Fruit fly (Drosophila melanogaster) whole organism, embryonic: ENCODE data around the gene Mst36Fb.
A peak's percentile ranks its signal among the peaks of the same experiment; 100 is the strongest.

Experiments
- Atf6 ChIP-seq: fragments of 200-800 bp; sonication (Bioruptor generic); IDR thresholded peaks from 2 replicates; pipeline ENCODE4 v1.3.6; 2022; ENCODE audit warnings: missing biosample characterization, missing genetic modification characterization
- BtbVII ChIP-seq: fragments of 200-800 bp; sonication (Bioruptor generic); optimal IDR thresholded peaks from 3 replicates; lab custom pipeline; 2017; ENCODE audit warnings: missing biosample characterization, mild to moderate bottlenecking, missing genetic modification characterization
- CG10267 ChIP-seq: fragments of 200-800 bp; sonication (Bioruptor generic); optimal IDR thresholded peaks from 2 replicates; lab custom pipeline; 2018; ENCODE audit warnings: missing biosample characterization, mild to moderate bottlenecking, missing genetic modification characterization, moderate library complexity
- CG11723 ChIP-seq: fragments of 200-800 bp; sonication (Bioruptor generic); optimal IDR thresholded peaks from 2 replicates; lab custom pipeline; 2017; ENCODE audit warnings: missing biosample characterization, mild to moderate bottlenecking, missing genetic modification characterization
- CG12071 ChIP-seq: fragments of 200-800 bp; sonication (Bioruptor generic); optimal IDR thresholded peaks from 3 replicates; lab custom pipeline; 2018; ENCODE audit warnings: missing biosample characterization, mild to moderate bottlenecking, missing genetic modification characterization
- CG12104 ChIP-seq: fragments of 200-800 bp; sonication (Bioruptor generic); optimal IDR thresholded peaks from 3 replicates; lab custom pipeline; 2016; ENCODE audit warnings: missing biosample characterization, missing genetic modification characterization
- CG13296 ChIP-seq: fragments of 200-800 bp; sonication (Bioruptor generic); optimal IDR thresholded peaks from 3 replicates; lab custom pipeline; 2018; ENCODE audit warnings: missing biosample characterization, mild to moderate bottlenecking, missing genetic modification characterization
- CG14441 ChIP-seq: fragments of 200-800 bp; sonication (Bioruptor generic); IDR thresholded peaks from 2 replicates; pipeline ENCODE4 v1.3.6; 2022; ENCODE audit warnings: missing biosample characterization, missing genetic modification characterization
- CG17328 ChIP-seq: fragments of 200-800 bp; sonication (Bioruptor generic); IDR thresholded peaks from 2 replicates; pipeline ENCODE4 v1.3.6; 2022; ENCODE audit warnings: missing biosample characterization, missing genetic modification characterization
- CG18619 ChIP-seq: fragments of 200-800 bp; sonication (Bioruptor generic); optimal IDR thresholded peaks from 3 replicates; lab custom pipeline; 2017; ENCODE audit warnings: missing biosample characterization, mild to moderate bottlenecking, missing genetic modification characterization
- CG2202 ChIP-seq: fragments of 200-800 bp; sonication (Bioruptor generic); optimal IDR thresholded peaks from 2 replicates; lab custom pipeline; 2018; ENCODE audit warnings: missing biosample characterization, mild to moderate bottlenecking, missing genetic modification characterization
- CG2875 ChIP-seq: fragments of 200-800 bp; sonication (Bioruptor generic); optimal IDR thresholded peaks from 2 replicates; lab custom pipeline; 2017; ENCODE audit warnings: missing biosample characterization, mild to moderate bottlenecking, missing genetic modification characterization, missing genetic modification reagents
- CG2889 ChIP-seq: fragments of 200-800 bp; sonication (Bioruptor generic); IDR thresholded peaks from 3 replicates; pipeline ENCODE4 v1.3.6; 2022; ENCODE audit warnings: missing biosample characterization, missing genetic modification characterization
- CG43689 ChIP-seq: fragments of 200-800 bp; sonication (Bioruptor generic); IDR thresholded peaks from 2 replicates; pipeline ENCODE4 v1.3.6; 2022; ENCODE audit warnings: missing biosample characterization, missing genetic modification characterization
- CG4820 ChIP-seq: fragments of 200-800 bp; sonication (Bioruptor generic); optimal IDR thresholded peaks from 3 replicates; lab custom pipeline; 2016; ENCODE audit warnings: missing biosample characterization, missing genetic modification characterization
- CG6654 ChIP-seq: fragments of 200-800 bp; sonication (Bioruptor generic); optimal IDR thresholded peaks from 2 replicates; lab custom pipeline; 2017; ENCODE audit warnings: missing biosample characterization, mild to moderate bottlenecking, missing genetic modification characterization
- CG6683 ChIP-seq: fragments of 200-800 bp; sonication (Bioruptor generic); optimal IDR thresholded peaks from 2 replicates; lab custom pipeline; 2017; ENCODE audit warnings: missing biosample characterization, mild to moderate bottlenecking, missing genetic modification characterization, missing genetic modification reagents
- CG7963 ChIP-seq: fragments of 200-800 bp; sonication (Bioruptor generic); IDR thresholded peaks from 3 replicates; pipeline ENCODE4 v1.3.6; 2022; ENCODE audit warnings: missing biosample characterization, missing genetic modification characterization; ENCODE audit not compliant: partially characterized antibody
- CG8478 ChIP-seq: fragments of >200 bp; optimal IDR thresholded peaks from 2 replicates; lab custom pipeline; 2018
- CrebB ChIP-seq: fragments of 200-800 bp; sonication (Bioruptor generic); optimal IDR thresholded peaks from 3 replicates; lab custom pipeline; 2018; ENCODE audit warnings: missing biosample characterization, mild to moderate bottlenecking, missing genetic modification characterization
- Dbx ChIP-seq: fragments of 200-800 bp; sonication (Bioruptor generic); IDR thresholded peaks from 3 replicates; pipeline ENCODE4 v1.3.6; 2022; ENCODE audit warnings: missing biosample characterization, missing genetic modification characterization
- Dip2 ChIP-seq: fragments of 200-800 bp; sonication (Bioruptor generic); IDR thresholded peaks from 2 replicates; pipeline ENCODE4 v1.3.6; 2022; ENCODE audit warnings: missing biosample characterization, missing genetic modification characterization
- Doc3 ChIP-seq: fragments of 200-800 bp; sonication (Bioruptor generic); IDR thresholded peaks from 3 replicates; pipeline ENCODE4 v1.3.6; 2022; ENCODE audit warnings: missing biosample characterization, missing genetic modification characterization; ENCODE audit not compliant: partially characterized antibody
- Drgx ChIP-seq: fragments of 200-800 bp; sonication (Bioruptor generic); IDR thresholded peaks from 2 replicates; pipeline ENCODE4 v1.3.6; 2022; ENCODE audit warnings: missing biosample characterization, missing genetic modification characterization
- Elba2 ChIP-seq: fragments of 200-800 bp; sonication (Bioruptor generic); optimal IDR thresholded peaks from 3 replicates; lab custom pipeline; 2016; ENCODE audit warnings: missing biosample characterization, missing genetic modification characterization
- Hr39 ChIP-seq: fragments of >200 bp; optimal IDR thresholded peaks from 2 replicates; lab custom pipeline; 2017
- Rx ChIP-seq: fragments of 200-800 bp; sonication (Bioruptor generic); IDR thresholded peaks from 2 replicates; pipeline ENCODE4 v1.3.6; 2022; ENCODE audit warnings: missing biosample characterization, missing genetic modification characterization
- Six4 ChIP-seq: fragments of 200-800 bp; sonication (Bioruptor generic); optimal IDR thresholded peaks from 2 replicates; lab custom pipeline; 2016; ENCODE audit warnings: missing biosample characterization, missing genetic modification characterization
- ato ChIP-seq: fragments of 200-800 bp; sonication (Bioruptor generic); IDR thresholded peaks from 2 replicates; pipeline ENCODE4 v1.3.6; 2022; ENCODE audit warnings: missing biosample characterization, missing genetic modification characterization; ENCODE audit not compliant: partially characterized antibody
- az2 ChIP-seq: fragments of 200-800 bp; sonication (Bioruptor generic); optimal IDR thresholded peaks from 3 replicates; lab custom pipeline; 2016; ENCODE audit warnings: missing biosample characterization, missing genetic modification characterization
- br ChIP-seq: fragments of >200 bp; optimal IDR thresholded peaks from 2 replicates; lab custom pipeline; 2017
- cas ChIP-seq: fragments of 200-800 bp; sonication (Bioruptor generic); IDR thresholded peaks from 2 replicates; pipeline ENCODE4 v1.3.6; 2022; ENCODE audit warnings: missing biosample characterization, missing genetic modification characterization
- chif ChIP-seq, 2 experiments: fragments of 200-800 bp; sonication (Bioruptor generic); optimal IDR thresholded peaks; 3 replicates each; lab custom pipeline; 2016; ENCODE audit warnings: missing biosample characterization in 2 of 2, missing genetic modification characterization in 2 of 2
- chm ChIP-seq: fragments of 200-800 bp; sonication (Bioruptor generic); IDR thresholded peaks from 2 replicates; pipeline ENCODE4 v1.3.6; 2022; ENCODE audit warnings: missing biosample characterization, missing genetic modification characterization
- crp ChIP-seq, 2 experiments: fragments of 200-800 bp; sonication (Bioruptor generic); optimal IDR thresholded peaks; 2 replicates in 1 of 2; 3 replicates in 1 of 2; lab custom pipeline; 2017; ENCODE audit warnings: missing biosample characterization in 2 of 2, missing genetic modification characterization in 2 of 2, mild to moderate bottlenecking in 1 of 2, moderate library complexity in 1 of 2
- gem ChIP-seq: fragments of 200-800 bp; sonication (Bioruptor generic); optimal IDR thresholded peaks from 2 replicates; lab custom pipeline; 2019; ENCODE audit warnings: missing biosample characterization, mild to moderate bottlenecking, missing genetic modification characterization, moderate library complexity
- ham ChIP-seq: fragments of 200-800 bp; sonication (Bioruptor generic); IDR thresholded peaks from 2 replicates; pipeline ENCODE4 v1.3.6; 2022; ENCODE audit warnings: missing biosample characterization, missing genetic modification characterization
- jumu ChIP-seq: fragments of 200-800 bp; sonication (Bioruptor generic); optimal IDR thresholded peaks from 3 replicates; lab custom pipeline; 2016; ENCODE audit warnings: missing biosample characterization, missing genetic modification characterization
- lov ChIP-seq, 2 experiments: fragments of 200-800 bp in 1 of 2; fragments of >200 bp in 1 of 2; sonication (Bioruptor generic) in 1 of 2; IDR thresholded peaks in 1 of 2; optimal IDR thresholded peaks in 1 of 2; 2 replicates in 1 of 2; 3 replicates in 1 of 2; pipeline versions ENCODE4 v1.3.6 to Lab custom; 2017 to 2022; ENCODE audit warnings: missing biosample characterization in 1 of 2, missing genetic modification characterization in 1 of 2
- nerfin-1 ChIP-seq: fragments of 200-800 bp; sonication (Bioruptor generic); optimal IDR thresholded peaks from 3 replicates; lab custom pipeline; 2019; ENCODE audit warnings: missing biosample characterization, mild to moderate bottlenecking, missing genetic modification characterization, moderate library complexity
- nom ChIP-seq: fragments of 200-800 bp; sonication (Bioruptor generic); optimal IDR thresholded peaks from 2 replicates; lab custom pipeline; 2017; ENCODE audit warnings: missing biosample characterization, missing genetic modification characterization, mild to moderate bottlenecking, moderate library complexity, missing genetic modification reagents
- pb ChIP-seq: fragments of 200-800 bp; sonication (Bioruptor generic); optimal IDR thresholded peaks from 3 replicates; lab custom pipeline; 2016; ENCODE audit warnings: missing biosample characterization, missing genetic modification characterization
- pfk ChIP-seq: fragments of 200-800 bp; sonication (Bioruptor generic); optimal IDR thresholded peaks from 2 replicates; lab custom pipeline; 2018; ENCODE audit warnings: missing biosample characterization, mild to moderate bottlenecking, missing genetic modification characterization, moderate library complexity
- pros ChIP-seq: fragments of 200-800 bp; sonication (Bioruptor generic); optimal IDR thresholded peaks from 3 replicates; lab custom pipeline; 2019; ENCODE audit warnings: missing biosample characterization, mild to moderate bottlenecking, missing genetic modification characterization, moderate library complexity
- pum ChIP-seq: fragments of 200-800 bp; sonication (Bioruptor generic); optimal IDR thresholded peaks from 2 replicates; lab custom pipeline; 2016; ENCODE audit warnings: missing biosample characterization, missing genetic modification characterization
- row ChIP-seq: fragments of 200-800 bp; sonication (Bioruptor generic); IDR thresholded peaks from 3 replicates; pipeline ENCODE4 v1.3.6; 2022; ENCODE audit warnings: missing biosample characterization, missing genetic modification characterization
- run ChIP-seq: fragments of 200-800 bp; sonication (Bioruptor generic); optimal IDR thresholded peaks from 3 replicates; lab custom pipeline; 2018; ENCODE audit warnings: missing biosample characterization, mild to moderate bottlenecking, missing genetic modification characterization
- sisA ChIP-seq: fragments of 200-800 bp; sonication (Bioruptor generic); IDR thresholded peaks from 2 replicates; pipeline ENCODE4 v1.3.6; 2022; ENCODE audit warnings: missing biosample characterization, missing genetic modification characterization
- slp2 ChIP-seq: fragments of 200-800 bp; sonication (Bioruptor generic); optimal IDR thresholded peaks from 2 replicates; lab custom pipeline; 2016; ENCODE audit warnings: missing biosample characterization, missing genetic modification characterization
- ssp ChIP-seq: fragments of 200-800 bp; sonication (Bioruptor generic); IDR thresholded peaks from 2 replicates; pipeline ENCODE4 v1.3.6; 2022; ENCODE audit warnings: missing biosample characterization, missing genetic modification characterization

Mst36Fb gene

dm6 chr2L:18628104-18628503 lies 46.8 kb downstream of the Mst36Fb start (continued):
- TF ChIP-seq Elba2 (no peak), CG14441 (GFP tag; lab: Robert Waterston, UW) (no peak), br (lab: Kevin White, UChicago) (no peak), row (peak; percentile 31; the same call in 1 of the 3 replicates), CG7963 (no peak), pum (GFP tag; lab: Kevin White, UChicago) (no peak), CG17328 (GFP tag; lab: Robert Waterston, UW) (no peak), Drgx (GFP tag; lab: Robert Waterston, UW) (peak; percentile 82), Rx (GFP tag; lab: Robert Waterston, UW) (no peak), nom (GFP tag; lab: Kevin White, UChicago) (peak; percentile 18), Hr39 (lab: Kevin White, UChicago) (no peak), gem (tag; lab: Kevin White, UChicago) (peak; percentile 11), CG18619 (GFP tag; lab: Kevin White, UChicago) (no peak)

- TF ChIP-seq ssp (GFP tag; lab: Robert Waterston, UW) (no peak), CG4820 (peak; percentile 47), CrebB (peak; percentile 88), ham (peak; percentile 31; the same call in 1 of the 2 replicates), CG12104 (GFP tag; lab: Kevin White, UChicago) (peak; percentile 84), CG6683 (GFP tag; lab: Kevin White, UChicago) (peak; percentile 80), az2 (GFP tag; lab: Kevin White, UChicago) (peak; percentile 50), ato (GFP tag; lab: Robert Waterston, UW) (no peak), Doc3 (GFP tag; lab: Robert Waterston, UW) (no peak), CG2875 (peak; percentile 92), CG6654 (GFP tag; lab: Kevin White, UChicago) (peak; percentile 22), CG8478 (lab: Kevin White, UChicago) (no peak), Dip2 (GFP tag; lab: Robert Waterston, UW) (no peak), pfk (GFP tag; lab: Kevin White, UChicago) (no peak), run (tag; lab: Kevin White, UChicago) (peak; percentile 84), CG2202 (tag; lab: Kevin White, UChicago) (peak; percentile 91), CG10267 (tag; lab: Kevin White, UChicago) (peak; percentile 28), CG2889 (GFP tag; lab: Robert Waterston, UW) (no peak), chm (GFP tag; lab: Robert Waterston, UW) (peak; percentile 85), cas (no peak), chif (GFP tag; optimal IDR thresholded peaks at IDR 0.05; lab: Kevin White, UChicago) (peak; percentile 73 to 77), CG12071 (GFP tag; lab: Kevin White, UChicago) (peak; percentile 79), slp2 (GFP tag; lab: Kevin White, UChicago) (peak; percentile 66), CG13296 (GFP tag; lab: Kevin White, UChicago) (peak; percentile 86), pros (no peak), CG43689 (GFP tag; lab: Robert Waterston, UW) (peak; percentile 57; the same call in 1 of the 2 replicates), CG11723 (GFP tag; lab: Kevin White, UChicago) (peak; percentile 77), Atf6 (GFP tag; lab: Robert Waterston, UW) (peak; percentile 88), pum (GFP tag; lab: Kevin White, UChicago) (peak; percentile 61), crp (GFP tag; optimal IDR thresholded peaks at IDR 0.05; lab: Kevin White, UChicago) (peak in 1 of 2 experiments; percentile 40), pb (GFP tag; lab: Kevin White, UChicago) (peak; percentile 57), sisA (GFP tag; lab: Robert Waterston, UW) (no peak), BtbVII (GFP tag; lab: Kevin White, UChicago) (peak; percentile 90), nerfin-1 (tag; lab: Kevin White, UChicago) (peak; percentile 51), lov (optimal IDR thresholded peaks at IDR 0.05; lab: Kevin White, UChicago) (no peak), lov (GFP tag; IDR thresholded peaks at IDR 0.05; lab: Robert Waterston, UW) (0 out of 3 replicates have a peak, but pooled peaks have one; percentile 59), jumu (GFP tag; lab: Kevin White, UChicago) (peak; percentile 46), Dbx (GFP tag; lab: Robert Waterston, UW) (peak; percentile 81; the same call in 2 of the 3 replicates), Six4 (peak; percentile 48)
Measured at dm6 chr2L:18626987-18627386, 47.9 kb downstream of the Mst36Fb start.
